Worm (Caenorhabditis elegans) whole organism, late embryonic: ENCODE data around the gene T19C3.4.

Experiments used
- C38D4.7 ChIP-seq: fragments of 200-800 bp; sonication (Bioruptor generic); optimal IDR thresholded peaks from 2 replicates; lab custom pipeline; 2018; ENCODE audit warnings: mild to moderate bottlenecking, missing genetic modification characterization, moderate library complexity, missing compliant biosample characterization
- ceh-45 ChIP-seq: fragments of 200-800 bp; sonication (Bioruptor generic); IDR thresholded peaks from 2 replicates; pipeline ENCODE4 v1.3.6; 2022; ENCODE audit warnings: missing genetic modification reagents, missing genetic modification characterization, missing compliant biosample characterization
- ceh-48 ChIP-seq: sonication (generic microtip); optimal IDR thresholded peaks from 2 replicates; lab custom pipeline; 2016; ENCODE audit warnings: missing genetic modification characterization, inconsistent platforms, missing compliant biosample characterization
- ceh-9 ChIP-seq: sonication (generic microtip); optimal IDR thresholded peaks from 2 replicates; lab custom pipeline; 2016; ENCODE audit warnings: mild to moderate bottlenecking, missing genetic modification characterization, inconsistent platforms, missing compliant biosample characterization
- fkh-10 ChIP-seq: fragments of 150-350 bp; optimal IDR thresholded peaks from 2 replicates; lab custom pipeline; 2014; ENCODE audit warnings: missing biosample characterization, missing genetic modification reagents, missing genetic modification characterization
- hlh-30 ChIP-seq: sonication (generic microtip); optimal IDR thresholded peaks from 2 replicates; lab custom pipeline; 2017; ENCODE audit warnings: antibody characterized with exemption, missing genetic modification characterization, missing compliant biosample characterization; ENCODE audit not compliant: insufficient read depth
- lin-11 ChIP-seq: fragments of 200-800 bp; sonication (Bioruptor generic); optimal IDR thresholded peaks from 2 replicates; lab custom pipeline; 2018; ENCODE audit warnings: mild to moderate bottlenecking, missing genetic modification characterization, missing compliant biosample characterization
- nfya-1 ChIP-seq: sonication (generic microtip); optimal IDR thresholded peaks from 2 replicates; lab custom pipeline; 2017; ENCODE audit warnings: missing genetic modification characterization, mild to moderate bottlenecking, missing compliant biosample characterization, antibody characterized with exemption, moderate library complexity
- nhr-11 ChIP-seq: fragments of 150-350 bp; optimal IDR thresholded peaks from 2 replicates; lab custom pipeline; 2014; ENCODE audit warnings: missing biosample characterization, missing genetic modification characterization
- nhr-232 ChIP-seq: sonication (generic microtip); optimal IDR thresholded peaks from 2 replicates; lab custom pipeline; 2016; ENCODE audit warnings: missing genetic modification characterization, missing compliant biosample characterization
- rnt-1 ChIP-seq: sonication (generic microtip); optimal IDR thresholded peaks from 2 replicates; lab custom pipeline; 2016; ENCODE audit warnings: missing genetic modification characterization, missing compliant biosample characterization
- sox-4 ChIP-seq: sonication (generic microtip); optimal IDR thresholded peaks from 2 replicates; lab custom pipeline; 2017; ENCODE audit warnings: mild to moderate bottlenecking, missing genetic modification characterization, inconsistent platforms, missing compliant biosample characterization
- tbx-2 ChIP-seq: sonication (generic microtip); optimal IDR thresholded peaks from 2 replicates; lab custom pipeline; 2016; ENCODE audit warnings: missing genetic modification characterization, missing compliant biosample characterization

- TF ChIP-seq rnt-1 (tag; lab: Kevin White, UChicago) (no peak), hlh-30 (tag; lab: Kevin White, UChicago) (no peak), nfya-1 (no peak), ceh-45 (no peak), lin-11 (tag; lab: Kevin White, UChicago) (no peak), sox-4 (tag; lab: Kevin White, UChicago) (no peak), nhr-232 (tag; lab: Kevin White, UChicago) (no peak), nhr-11 (no peak), ceh-48 (tag; lab: Kevin White, UChicago) (no peak), ceh-9 (tag; lab: Kevin White, UChicago) (no peak), C38D4.7 (GFP tag; lab: Kevin White, UChicago) (no peak), tbx-2 (no peak), fkh-10 (GFP tag; lab: Kevin White, UChicago) (no peak)
Observed at ce11 chrIII:627838-628237, 7.8 kb upstream of the T19C3.4 start, which contains the start of gene T19C3.5.
